Worm (Caenorhabditis elegans): ENCODE results near the gene sqv-3.
A peak's percentile ranks its signal among the peaks of the same experiment; 100 is the strongest.

The sqv-3 gene

DNA sequence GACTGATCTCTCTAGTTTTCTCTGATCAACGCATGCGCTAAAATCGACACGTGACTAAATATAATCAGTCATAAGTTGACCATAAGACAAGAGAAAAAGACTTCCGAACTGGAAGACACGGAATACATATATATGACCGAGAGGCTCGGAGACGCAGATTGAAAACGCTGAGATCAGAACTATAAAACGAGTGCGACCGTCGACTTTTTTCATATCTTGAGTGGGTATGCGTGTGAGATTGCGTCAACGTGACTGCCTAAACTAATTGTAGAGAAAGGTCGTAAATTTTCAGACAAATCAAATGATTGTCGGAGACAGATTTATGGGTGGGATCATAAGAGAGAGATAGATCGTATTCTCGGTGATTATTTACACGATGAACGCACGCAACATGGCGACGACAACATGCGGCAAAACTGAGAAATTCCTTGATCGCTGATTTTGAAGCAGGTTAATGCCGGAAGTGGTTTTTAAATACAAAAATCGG, 27.4 kb upstream of the sqv-3 start:
- TF ChIP-seq nhr-47 (tag; optimal IDR thresholded peaks at IDR 0.05), result peak; percentile 34
- peak; percentile 4 for TF ChIP-seq jun-1 (tag; optimal IDR thresholded peaks at IDR 0.05)
- peak; percentile 59 for TF ChIP-seq elt-2 (tag; optimal IDR thresholded peaks at IDR 0.05)
- TF ChIP-seq ztf-4 (tag; optimal IDR thresholded peaks at IDR 0.05), result peak; percentile 64
- TF ChIP-seq lin-35 (GFP tag; optimal IDR thresholded peaks at IDR 0.05), result peak in 1 of 2 experiments; percentile 74
- TF ChIP-seq lin-14 (GFP tag; optimal IDR thresholded peaks at IDR 0.05), result peak; percentile 28
- TF ChIP-seq vab-15 (tag; optimal IDR thresholded peaks at IDR 0.05), result peak; percentile 58
- TF ChIP-seq nhr-71 (tag; optimal IDR thresholded peaks at IDR 0.05), result peak; percentile 71
- TF ChIP-seq mep-1 (tag; optimal IDR thresholded peaks at IDR 0.05), result peak; percentile 32
- peak; percentile 65 for TF ChIP-seq nhr-20 (tag; optimal IDR thresholded peaks at IDR 0.05)
- peak in 2 of 6 experiments; percentile 36 to 75 for TF ChIP-seq elt-3 (tag; optimal IDR thresholded peaks at IDR 0.05)
- TF ChIP-seq nhr-90 (tag; optimal IDR thresholded peaks at IDR 0.05; ENCODE audit: poor library complexity), result peak; percentile 43
- TF ChIP-seq mdl-1 (tag; optimal IDR thresholded peaks at IDR 0.05), result peak in 1 of 2 experiments; percentile 66
- TF ChIP-seq snu-23 (GFP tag; optimal IDR thresholded peaks at IDR 0.05), result peak; percentile 58
- peak in 1 of 2 experiments; percentile 39 for TF ChIP-seq lsy-2 (tag; optimal IDR thresholded peaks at IDR 0.05)
- TF ChIP-seq ama-1 (optimal IDR thresholded peaks at IDR 0.05), result peak; percentile 58
- no peak for TF ChIP-seq unc-62 (GFP tag; optimal IDR thresholded peaks at IDR 0.05)
- TF ChIP-seq rnt-1 (tag; optimal IDR thresholded peaks at IDR 0.05), result peak; percentile 21
- peak; percentile 83 for TF ChIP-seq nhr-85 (tag)
- TF ChIP-seq egl-13 (tag; optimal IDR thresholded peaks at IDR 0.05), result no peak
- no peak for TF ChIP-seq xbp-1 (tag; optimal IDR thresholded peaks at IDR 0.05)
- TF ChIP-seq lir-3 (tag; optimal IDR thresholded peaks at IDR 0.05; ENCODE audit: poor library complexity), result peak; percentile 28
- peak; percentile 42 for TF ChIP-seq nhr-19 (GFP tag; conservative IDR thresholded peaks at IDR 0.05)
- TF ChIP-seq blmp-1 (tag; optimal IDR thresholded peaks at IDR 0.05), result peak; percentile 67
- no peak for TF ChIP-seq efl-1 (optimal IDR thresholded peaks at IDR 0.05)
- peak in 1 of 2 experiments; percentile 91 for TF ChIP-seq efl-1 (GFP tag; optimal IDR thresholded peaks at IDR 0.05 in 1 of 2)
- peak; percentile 26 for TF ChIP-seq skn-1 (tag; optimal IDR thresholded peaks at IDR 0.05)
- TF ChIP-seq sox-4 (tag; optimal IDR thresholded peaks at IDR 0.05), result no peak
- no peak for TF ChIP-seq tlp-1 (tag; optimal IDR thresholded peaks at IDR 0.05)
- no peak for TF ChIP-seq irx-1 (tag; optimal IDR thresholded peaks at IDR 0.05)

DNA sequence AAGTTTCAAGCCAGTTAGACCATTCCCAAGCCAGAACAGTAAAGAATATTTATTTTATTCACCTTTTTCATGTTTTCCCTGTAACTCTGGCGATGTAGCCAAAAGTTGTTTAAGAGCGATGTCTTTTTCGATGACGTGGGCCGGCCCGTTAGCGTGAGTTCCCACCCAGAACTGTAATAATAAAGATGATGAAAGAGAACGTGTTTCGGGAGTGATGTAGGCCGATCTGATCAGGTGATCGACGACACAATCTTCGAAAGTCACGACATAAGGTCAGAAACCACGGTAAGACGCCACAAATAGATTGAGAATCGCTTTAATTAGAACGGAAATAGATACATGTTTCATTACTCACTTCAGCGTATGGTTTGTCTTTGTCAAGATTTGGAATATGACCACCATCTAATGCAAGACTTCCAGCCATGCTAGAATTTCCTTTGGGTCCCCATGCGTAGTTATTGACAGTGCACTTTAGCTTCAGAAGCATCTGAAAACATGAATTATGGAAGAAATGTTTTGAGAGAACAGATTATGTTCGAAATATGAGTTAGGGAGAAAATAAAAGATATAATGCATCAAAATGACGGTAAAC, 26.9 kb upstream of the sqv-3 start, which contains the start of gene ZK632.4:
TSS of gene ZK632.4 (minus strand) at position 487 of the 592 bp plus-strand sequence.
- TF ChIP-seq grh-1 (GFP tag; IDR thresholded peaks at IDR 0.05) (0 out of 2 replicates have a peak, but pooled peaks have one; percentile 35), rnt-1 (tag; optimal IDR thresholded peaks at IDR 0.05) (no peak), elt-3 (tag; optimal IDR thresholded peaks at IDR 0.05) (peak in 1 of 6 experiments; percentile 26), nhr-85 (tag) (peak; percentile 37), unc-130 (tag; optimal IDR thresholded peaks at IDR 0.05) (peak; percentile 37)

DNA sequence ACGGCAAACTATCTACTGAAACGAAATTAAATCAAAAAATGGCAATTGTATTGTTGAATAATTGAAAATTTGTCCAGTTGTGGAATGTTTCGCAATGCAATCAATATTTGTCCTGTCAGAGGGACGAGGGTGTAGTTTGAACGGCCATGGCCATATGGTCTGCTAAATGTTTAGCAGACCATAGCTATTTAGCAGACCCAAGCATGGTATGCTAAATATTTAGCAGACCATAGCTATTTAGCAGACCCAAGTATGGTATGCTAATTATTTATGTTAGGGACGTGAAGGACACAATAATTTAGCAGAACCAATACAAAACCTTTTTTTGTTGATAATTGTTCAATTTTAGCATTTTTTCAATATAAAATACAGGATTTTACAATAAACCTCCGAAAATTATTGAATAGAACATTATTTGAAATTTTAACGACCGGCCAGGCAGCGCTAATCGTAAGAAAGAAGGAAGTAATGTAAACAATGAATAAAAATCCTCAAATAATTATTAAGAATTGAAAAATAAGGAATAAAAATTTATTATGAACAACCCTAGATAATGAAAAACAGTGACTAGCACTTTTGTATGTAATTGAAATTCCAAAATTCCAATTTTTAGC, 24.9 kb upstream of the sqv-3 start, which contains the start of gene riok-3:
TSS of gene riok-3 (minus strand) at position 15 of the 614 bp plus-strand sequence.
- TF ChIP-seq nhr-71 (tag; optimal IDR thresholded peaks at IDR 0.05) (peak; percentile 42), ama-1 (optimal IDR thresholded peaks at IDR 0.05) (peak; percentile 38), efl-1 (optimal IDR thresholded peaks at IDR 0.05) (peak in 1 of 2 experiments; percentile 11), efl-1 (GFP tag; optimal IDR thresholded peaks at IDR 0.05 in 1 of 2) (peak in 1 of 2 experiments; percentile 71), lsy-2 (tag; optimal IDR thresholded peaks at IDR 0.05) (peak in 1 of 2 experiments; percentile 7), zip-4 (GFP tag; optimal IDR thresholded peaks at IDR 0.05) (peak; percentile 29), fos-1 (tag; optimal IDR thresholded peaks at IDR 0.05) (no peak), lir-3 (tag; optimal IDR thresholded peaks at IDR 0.05; ENCODE audit: poor library complexity) (peak; percentile 18), zag-1 (tag; optimal IDR thresholded peaks at IDR 0.05) (no peak), snu-23 (GFP tag; optimal IDR thresholded peaks at IDR 0.05) (peak; percentile 0), nhr-85 (tag) (peak; percentile 63)

Measured in whole organism, L1 larva.